Worm (Caenorhabditis elegans) whole organism, mixed stage, embryonic: Measurements from ENCODE around the gene clc-23.

Source experiments
- M03D4.4 ChIP-seq: sonication (generic microtip); optimal IDR thresholded peaks from 2 replicates; lab custom pipeline; 2017; ENCODE audit warnings: mild to moderate bottlenecking, missing genetic modification characterization, missing compliant biosample characterization
- bed-3 ChIP-seq: fragments of 200-800 bp; sonication (Bioruptor generic); optimal IDR thresholded peaks from 3 replicates; lab custom pipeline; 2018; ENCODE audit warnings: mild to moderate bottlenecking, missing genetic modification characterization, moderate library complexity, missing compliant biosample characterization
- blmp-1 ChIP-seq: fragments of 150-350 bp; optimal IDR thresholded peaks from 2 replicates; lab custom pipeline; 2014; ENCODE audit warnings: missing biosample characterization, missing genetic modification characterization
- ceh-39 ChIP-seq: fragments of 150-350 bp; optimal IDR thresholded peaks from 2 replicates; lab custom pipeline; 2014; ENCODE audit warnings: missing biosample characterization, missing genetic modification characterization
- ceh-43 ChIP-seq: fragments of 200-800 bp; sonication (Bioruptor generic); optimal IDR thresholded peaks from 2 replicates; lab custom pipeline; 2018; ENCODE audit warnings: mild to moderate bottlenecking, missing genetic modification characterization, moderate library complexity, missing compliant biosample characterization
- ceh-83 ChIP-seq: fragments of 200-800 bp; sonication (Bioruptor generic); optimal IDR thresholded peaks from 2 replicates; lab custom pipeline; 2018; ENCODE audit warnings: mild to moderate bottlenecking, missing genetic modification characterization, missing compliant biosample characterization
- ces-1 ChIP-seq: fragments of 150-350 bp; optimal IDR thresholded peaks from 2 replicates; lab custom pipeline; 2014; ENCODE audit warnings: missing biosample characterization, missing genetic modification reagents, missing genetic modification characterization
- cnd-1 ChIP-seq: fragments of 200-800 bp; sonication (Bioruptor generic); optimal IDR thresholded peaks from 2 replicates; lab custom pipeline; 2018; ENCODE audit warnings: mild to moderate bottlenecking, missing genetic modification characterization, missing compliant biosample characterization
- drap-1 ChIP-seq: fragments of 200-800 bp; sonication (Bioruptor generic); optimal IDR thresholded peaks from 3 replicates; lab custom pipeline; 2018; ENCODE audit warnings: mild to moderate bottlenecking, missing genetic modification characterization, missing compliant biosample characterization
- elt-1 ChIP-seq: sonication (generic microtip); optimal IDR thresholded peaks from 2 replicates; lab custom pipeline; 2017; ENCODE audit warnings: missing genetic modification characterization, mild to moderate bottlenecking, missing compliant biosample characterization, antibody characterized with exemption, moderate library complexity, borderline replicate concordance; ENCODE audit not compliant: insufficient read depth
- elt-3 ChIP-seq: fragments of 150-350 bp; optimal IDR thresholded peaks from 2 replicates; lab custom pipeline; 2014; ENCODE audit warnings: missing biosample characterization, missing genetic modification characterization
- flh-1 ChIP-seq: fragments of 200-800 bp; sonication (Bioruptor generic); optimal IDR thresholded peaks from 2 replicates; lab custom pipeline; 2018; ENCODE audit warnings: mild to moderate bottlenecking, missing genetic modification characterization, moderate library complexity, missing compliant biosample characterization
- ham-2 ChIP-seq: fragments of 200-800 bp; sonication (Bioruptor generic); optimal IDR thresholded peaks from 2 replicates; lab custom pipeline; 2018; ENCODE audit warnings: mild to moderate bottlenecking, missing genetic modification characterization, missing compliant biosample characterization
- hlh-1 ChIP-seq: fragments of 150-350 bp; optimal IDR thresholded peaks from 2 replicates; lab custom pipeline; 2014; ENCODE audit warnings: missing biosample characterization, missing genetic modification reagents, missing genetic modification characterization
- lin-13 ChIP-seq: fragments of 150-350 bp; optimal IDR thresholded peaks from 2 replicates; lab custom pipeline; 2014; ENCODE audit warnings: missing biosample characterization, missing genetic modification characterization
- lsy-2 ChIP-seq: fragments of 150-350 bp; optimal IDR thresholded peaks from 2 replicates; lab custom pipeline; 2014; ENCODE audit warnings: missing biosample characterization, missing genetic modification characterization
- mab-5 ChIP-seq: fragments of 150-350 bp; optimal IDR thresholded peaks from 2 replicates; lab custom pipeline; 2014; ENCODE audit warnings: missing biosample characterization, missing genetic modification characterization
- mep-1 ChIP-seq: fragments of 150-350 bp; optimal IDR thresholded peaks from 2 replicates; lab custom pipeline; 2017; ENCODE audit warnings: missing biosample characterization, missing genetic modification reagents, missing genetic modification characterization, inconsistent platforms
- mls-2 ChIP-seq: sonication (generic microtip); optimal IDR thresholded peaks from 2 replicates; lab custom pipeline; 2016; ENCODE audit warnings: mild to moderate bottlenecking, missing genetic modification characterization, moderate library complexity, missing compliant biosample characterization
- nhr-12 ChIP-seq: fragments of 150-350 bp; optimal IDR thresholded peaks from 2 replicates; lab custom pipeline; 2014; ENCODE audit warnings: missing biosample characterization, missing genetic modification characterization
- nhr-2 ChIP-seq: fragments of 150-350 bp; optimal IDR thresholded peaks from 2 replicates; lab custom pipeline; 2014; ENCODE audit warnings: missing biosample characterization, missing genetic modification characterization
- nhr-237 ChIP-seq: fragments of 150-350 bp; optimal IDR thresholded peaks from 2 replicates; lab custom pipeline; 2014; ENCODE audit warnings: missing biosample characterization, missing genetic modification characterization
- nhr-28 ChIP-seq: fragments of 150-350 bp; optimal IDR thresholded peaks from 2 replicates; lab custom pipeline; 2014; ENCODE audit warnings: missing biosample characterization, missing genetic modification characterization
- nhr-76 ChIP-seq: sonication (generic microtip); optimal IDR thresholded peaks from 2 replicates; lab custom pipeline; 2017; ENCODE audit warnings: missing biosample characterization, missing genetic modification characterization
- pha-4 ChIP-seq: fragments of 150-350 bp; optimal IDR thresholded peaks from 2 replicates; lab custom pipeline; 2018; ENCODE audit warnings: missing biosample characterization, missing genetic modification reagents, missing genetic modification characterization
- sem-2 ChIP-seq: fragments of 200-800 bp; sonication (Bioruptor generic); optimal IDR thresholded peaks from 2 replicates; lab custom pipeline; 2018; ENCODE audit warnings: mild to moderate bottlenecking, missing genetic modification characterization, missing compliant biosample characterization
- snpc-4 ChIP-seq: fragments of 150-350 bp; optimal IDR thresholded peaks from 2 replicates; lab custom pipeline; 2014; ENCODE audit warnings: missing biosample characterization, missing genetic modification characterization
- tbx-8 ChIP-seq: fragments of 200-800 bp; sonication (Bioruptor generic); optimal IDR thresholded peaks from 2 replicates; lab custom pipeline; 2018; ENCODE audit warnings: mild to moderate bottlenecking, missing genetic modification characterization, moderate library complexity, missing compliant biosample characterization
- unc-62 ChIP-seq: fragments of 150-350 bp; optimal IDR thresholded peaks from 2 replicates; lab custom pipeline; 2014; ENCODE audit warnings: missing biosample characterization, missing genetic modification reagents, missing genetic modification characterization
- zip-8 ChIP-seq: fragments of 150-350 bp; optimal IDR thresholded peaks from 2 replicates; lab custom pipeline; 2014; ENCODE audit warnings: missing biosample characterization, missing genetic modification characterization
- ztf-11 ChIP-seq: fragments of 150-350 bp; optimal IDR thresholded peaks from 2 replicates; lab custom pipeline; 2014; ENCODE audit warnings: missing biosample characterization, missing genetic modification characterization

clc-23 gene

ce11 chrIII:1004464-1004863 lies 16.3 kb upstream of the clc-23 start:
- TF ChIP-seq drap-1 (GFP tag; lab: Kevin White, UChicago) (no peak), nhr-237 (tag; lab: Kevin White, UChicago) (no peak), pha-4 (tag; lab: Kevin White, UChicago) (no peak), mab-5 (tag; lab: Kevin White, UChicago) (no peak), mep-1 (tag; lab: Kevin White, UChicago) (no peak), snpc-4 (tag; lab: Kevin White, UChicago) (no peak), nhr-28 (tag; lab: Kevin White, UChicago) (no peak), lsy-2 (tag; lab: Kevin White, UChicago) (no peak)

- TF ChIP-seq tbx-8 (no peak), nhr-2 (tag; lab: Kevin White, UChicago) (no peak), ces-1 (no peak), ceh-39 (tag; lab: Kevin White, UChicago) (no peak), cnd-1 (tag; lab: Kevin White, UChicago) (no peak), snpc-4 (tag; lab: Kevin White, UChicago) (no peak), nhr-237 (tag; lab: Kevin White, UChicago) (no peak), ceh-43 (GFP tag; lab: Kevin White, UChicago) (no peak), nhr-28 (tag; lab: Kevin White, UChicago) (no peak), ztf-11 (tag; lab: Kevin White, UChicago) (no peak), mls-2 (no peak), flh-1 (no peak), bed-3 (GFP tag; lab: Kevin White, UChicago) (no peak), nhr-76 (no peak)
Observed at ce11 chrIII:1007143-1007905, 13.4 kb upstream of the clc-23 start.

ce11 chrIII:1008091-1008490 lies 12.7 kb upstream of the clc-23 start, which contains the start of gene clc-27:
TSS of gene clc-27 (plus strand) at chrIII:1008391.
- TF ChIP-seq cnd-1 (tag; lab: Kevin White, UChicago) (no peak), blmp-1 (tag; lab: Kevin White, UChicago) (no peak), pha-4 (tag; lab: Kevin White, UChicago) (no peak), zip-8 (tag; lab: Kevin White, UChicago) (no peak), sem-2 (GFP tag; lab: Kevin White, UChicago) (no peak), elt-3 (tag; lab: Kevin White, UChicago) (no peak), bed-3 (GFP tag; lab: Kevin White, UChicago) (no peak), ces-1 (no peak), M03D4.4 (tag; lab: Kevin White, UChicago) (no peak), nhr-76 (no peak), mls-2 (no peak), elt-1 (tag; lab: Kevin White, UChicago) (no peak), unc-62 (GFP tag; lab: Kevin White, UChicago) (no peak), nhr-2 (tag; lab: Kevin White, UChicago) (no peak), hlh-1 (tag; lab: Kevin White, UChicago) (no peak), nhr-237 (tag; lab: Kevin White, UChicago) (no peak), lsy-2 (tag; lab: Kevin White, UChicago) (no peak), nhr-12 (no peak), lin-13 (tag; lab: Kevin White, UChicago) (no peak), nhr-28 (tag; lab: Kevin White, UChicago) (no peak)

- TF ChIP-seq ham-2 (GFP tag; lab: Kevin White, UChicago) (no peak), ceh-39 (tag; lab: Kevin White, UChicago) (no peak), pha-4 (tag; lab: Kevin White, UChicago) (no peak), nhr-2 (tag; lab: Kevin White, UChicago) (no peak)
Observed at ce11 chrIII:1009775-1010174, 11.0 kb upstream of the clc-23 start, which contains the start of gene clc-24. TSS of gene clc-24 (plus strand) at chrIII:1010037.

- TF ChIP-seq tbx-8 (no peak), ceh-83 (no peak), mep-1 (tag; lab: Kevin White, UChicago) (no peak), unc-62 (GFP tag; lab: Kevin White, UChicago) (no peak), drap-1 (GFP tag; lab: Kevin White, UChicago) (no peak), M03D4.4 (tag; lab: Kevin White, UChicago) (no peak), pha-4 (tag; lab: Kevin White, UChicago) (no peak), ham-2 (GFP tag; lab: Kevin White, UChicago) (no peak)
- TF ChIP-seq, all 35 proteins: peak for 0
Observed at ce11 chrIII:1016080-1016479, 4.7 kb upstream of the clc-23 start, which contains the start of gene Y34F4.3. TSS of gene Y34F4.3 (minus strand) at chrIII:1016180.
